Worm (Caenorhabditis elegans): Measurements from ENCODE around the gene F44E5.1.

Gene F44E5.1

DNA sequence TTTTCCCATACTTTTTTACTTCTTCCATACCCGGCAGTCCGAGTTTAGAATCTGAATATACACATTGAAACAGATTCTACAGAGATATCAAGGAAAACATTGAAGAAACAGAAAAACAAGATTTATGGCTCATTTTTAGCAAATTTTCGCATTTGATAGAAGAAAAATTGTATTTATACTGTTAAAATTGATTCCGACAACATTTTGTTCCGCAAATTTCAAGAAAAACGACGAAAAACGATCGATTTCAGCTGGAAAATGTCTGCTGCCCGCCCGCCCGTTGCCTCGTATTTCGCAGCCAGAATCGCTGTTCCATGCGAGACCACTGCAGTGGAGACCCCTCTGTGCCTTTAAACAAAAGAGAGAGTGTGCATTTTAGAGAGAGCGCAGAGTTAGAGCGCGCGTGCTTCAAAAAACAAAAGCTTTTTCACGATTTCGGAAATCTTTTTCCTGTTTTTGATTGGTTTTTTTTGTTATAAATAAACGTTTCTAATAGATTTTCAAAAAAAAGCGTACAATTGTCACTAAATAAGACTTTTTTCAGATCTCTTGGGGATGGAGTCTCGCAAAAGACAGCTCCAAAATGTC, 3.6 kb upstream of the F44E5.1 start, which contains the start of the genes patr-1 and dna-2 (continued):
- TF ChIP-seq cey-2 (tag; optimal IDR thresholded peaks at IDR 0.05; ENCODE audit: borderline replicate concordance, insufficient read depth): no peak
- TF ChIP-seq nhr-77 (tag; optimal IDR thresholded peaks at IDR 0.05): no peak
- no peak for TF ChIP-seq rbr-2 (tag; optimal IDR thresholded peaks at IDR 0.05)
- no peak for TF ChIP-seq jun-1 (tag; optimal IDR thresholded peaks at IDR 0.05)
- TF ChIP-seq hif-1 (tag; optimal IDR thresholded peaks at IDR 0.05): peak in 1 of 2 experiments; percentile 32
- TF ChIP-seq saeg-2 (GFP tag; IDR thresholded peaks at IDR 0.05): no peak
- no peak for TF ChIP-seq ceh-32 (tag; optimal IDR thresholded peaks at IDR 0.05; ENCODE audit: poor library complexity)
- no peak for TF ChIP-seq ces-1 (GFP tag; optimal IDR thresholded peaks at IDR 0.05)
- TF ChIP-seq dmd-8 (GFP tag; IDR thresholded peaks at IDR 0.05): no peak
- TF ChIP-seq spr-1 (tag; optimal IDR thresholded peaks at IDR 0.05): no peak
- TF ChIP-seq mdt-29 (GFP tag; IDR thresholded peaks at IDR 0.05): no peak
- no peak for TF ChIP-seq T26A8.4 (GFP tag; IDR thresholded peaks at IDR 0.05)
- peak; percentile 55 for TF ChIP-seq mep-1 (tag; optimal IDR thresholded peaks at IDR 0.05)
- TF ChIP-seq mes-2 (tag; optimal IDR thresholded peaks at IDR 0.05; ENCODE audit: poor library complexity, severe bottlenecking): peak; percentile 74
- TF ChIP-seq fos-1 (tag; optimal IDR thresholded peaks at IDR 0.05): no peak
- peak; percentile 70 for TF ChIP-seq nhr-6 (tag; optimal IDR thresholded peaks at IDR 0.05)
- no peak for TF ChIP-seq ztf-11 (tag; optimal IDR thresholded peaks at IDR 0.05)
- peak; percentile 65 for TF ChIP-seq lin-38 (GFP tag; IDR thresholded peaks at IDR 0.05)
- TF ChIP-seq R02D3.7 (tag; optimal IDR thresholded peaks at IDR 0.05): no peak
- peak in 1 of 2 experiments; percentile 86 for TF ChIP-seq lsy-2 (tag; optimal IDR thresholded peaks at IDR 0.05)
- no peak for TF ChIP-seq madf-5 (GFP tag; IDR thresholded peaks at IDR 0.05)
- TF ChIP-seq tag-97 (GFP tag; IDR thresholded peaks at IDR 0.05): no peak
- TF ChIP-seq duxl-1 (tag; optimal IDR thresholded peaks at IDR 0.05; ENCODE audit: poor library complexity): no peak
- peak; percentile 31 for TF ChIP-seq lin-13 (GFP tag; optimal IDR thresholded peaks at IDR 0.05)
- TF ChIP-seq lin-15B (tag; optimal IDR thresholded peaks at IDR 0.05): no peak
- TF ChIP-seq nhr-48 (tag; optimal IDR thresholded peaks at IDR 0.05): no peak
- TF ChIP-seq ceh-82 (tag; optimal IDR thresholded peaks at IDR 0.05): no peak
- TF ChIP-seq Y75B8A.6 (GFP tag; IDR thresholded peaks at IDR 0.05): no peak
- 0 out of 2 replicates have a peak, but pooled peaks have one; percentile 59 for TF ChIP-seq ceh-44 (GFP tag; IDR thresholded peaks at IDR 0.05)
- TF ChIP-seq pha-4 (GFP tag; IDR thresholded peaks at IDR 0.05): no peak
- TF ChIP-seq pha-4 (tag; optimal IDR thresholded peaks at IDR 0.05): no peak
- peak; percentile 98 for TF ChIP-seq aha-1 (tag)
- TF ChIP-seq aly-2 (tag; optimal IDR thresholded peaks at IDR 0.05): no peak
- no peak for TF ChIP-seq mxl-2 (GFP tag; conservative IDR thresholded peaks at IDR 0.05)
- TF ChIP-seq nhr-111 (GFP tag; optimal IDR thresholded peaks at IDR 0.05): no peak
- TF ChIP-seq arid-1 (GFP tag; conservative IDR thresholded peaks at IDR 0.05): no peak
- TF ChIP-seq nhr-11 (tag; optimal IDR thresholded peaks at IDR 0.05): peak; percentile 30
- no peak for TF ChIP-seq ceh-62 (tag; optimal IDR thresholded peaks at IDR 0.05)
- TF ChIP-seq F37D6.2 (tag; optimal IDR thresholded peaks at IDR 0.05): no peak
- TF ChIP-seq zip-2 (tag; optimal IDR thresholded peaks at IDR 0.05): no peak
- TF ChIP-seq zip-11 (GFP tag; IDR thresholded peaks at IDR 0.05): no peak
- TF ChIP-seq zfp-3 (GFP tag; conservative IDR thresholded peaks at IDR 0.05): 0 out of 2 replicates have a peak, but pooled peaks have one; percentile 30
- no peak for TF ChIP-seq vab-7 (GFP tag; IDR thresholded peaks at IDR 0.05)
- TF ChIP-seq nhr-237 (tag; optimal IDR thresholded peaks at IDR 0.05): no peak
- TF ChIP-seq F49E8.2 (tag; optimal IDR thresholded peaks at IDR 0.05; ENCODE audit: borderline replicate concordance): no peak
- no peak for TF ChIP-seq lin-29 (GFP tag; IDR thresholded peaks at IDR 0.05)
- no peak for TF ChIP-seq gei-8 (GFP tag; optimal IDR thresholded peaks at IDR 0.05)
- TF ChIP-seq F44E2.7 (GFP tag; IDR thresholded peaks at IDR 0.05): no peak
- no peak for TF ChIP-seq zfp-2 (tag; optimal IDR thresholded peaks at IDR 0.05)
- TF ChIP-seq hmg-1.1 (GFP tag; IDR thresholded peaks at IDR 0.05): peak; percentile 64; the same call in 1 of the 2 replicates
- TF ChIP-seq nhr-25 (tag; optimal IDR thresholded peaks at IDR 0.05; ENCODE audit: borderline replicate concordance, insufficient read depth): no peak
